Worm (Caenorhabditis elegans) whole organism, L3 larva: ENCODE measurements around the gene sul-2.
A peak's percentile ranks its signal among the peaks of the same experiment; 100 is the strongest.

ENCODE experiments used
- aly-2 ChIP-seq: fragments of 150-350 bp; optimal IDR thresholded peaks from 2 replicates; lab custom pipeline; 2014; ENCODE audit warnings: missing biosample characterization, missing genetic modification characterization
- egl-27 ChIP-seq: sonication (generic microtip); optimal IDR thresholded peaks from 4 replicates; lab custom pipeline; 2017; ENCODE audit warnings: missing biosample characterization, missing genetic modification reagents, missing genetic modification characterization
- elt-3 ChIP-seq, 3 experiments: fragments of 150-350 bp in 1 of 3; sonication (generic microtip) in 2 of 3; optimal IDR thresholded peaks; 2 replicates in 2 of 3; 4 replicates in 1 of 3; lab custom pipeline; 2014 to 2017; ENCODE audit warnings: missing biosample characterization in 3 of 3, missing genetic modification characterization in 3 of 3
- fos-1 ChIP-seq: fragments of 150-350 bp; optimal IDR thresholded peaks from 2 replicates; lab custom pipeline; 2014; ENCODE audit warnings: missing biosample characterization, missing genetic modification characterization
- lin-15B ChIP-seq: fragments of 150-350 bp; optimal IDR thresholded peaks from 2 replicates; lab custom pipeline; 2014; ENCODE audit warnings: missing biosample characterization, missing genetic modification characterization
- mdl-1 ChIP-seq: fragments of 150-350 bp; optimal IDR thresholded peaks from 2 replicates; lab custom pipeline; 2014; ENCODE audit warnings: missing biosample characterization, missing genetic modification characterization
- nfya-1 ChIP-seq: sonication (generic microtip); optimal IDR thresholded peaks from 2 replicates; lab custom pipeline; 2017; ENCODE audit warnings: missing genetic modification characterization, mild to moderate bottlenecking, missing compliant biosample characterization, antibody characterized with exemption, moderate library complexity; ENCODE audit not compliant: insufficient read depth
- nhr-12 ChIP-seq: fragments of 150-350 bp; optimal IDR thresholded peaks from 2 replicates; lab custom pipeline; 2014; ENCODE audit warnings: missing biosample characterization, missing genetic modification characterization
- pha-4 ChIP-seq: fragments of 150-350 bp; optimal IDR thresholded peaks from 2 replicates; lab custom pipeline; 2014; ENCODE audit warnings: missing biosample characterization, missing genetic modification reagents, missing genetic modification characterization
- tbx-2 ChIP-seq: sonication (generic microtip); optimal IDR thresholded peaks from 2 replicates; lab custom pipeline; 2016; ENCODE audit warnings: mild to moderate bottlenecking, missing genetic modification characterization, missing compliant biosample characterization
- unc-62 ChIP-seq: fragments of 150-350 bp; sonication (generic microtip); optimal IDR thresholded peaks from 4 replicates; lab custom pipeline; 2014; ENCODE audit warnings: missing biosample characterization, missing genetic modification reagents, missing genetic modification characterization
- ztf-11 ChIP-seq: fragments of 150-350 bp; optimal IDR thresholded peaks from 2 replicates; lab custom pipeline; 2014; ENCODE audit warnings: missing biosample characterization, missing genetic modification characterization

ce11 chrV:8110816-8111215, 46.7 kb upstream of the sul-2 start:
- TF ChIP-seq egl-27 (tag; lab: Kevin White, UChicago) = no peak
- TF ChIP-seq pha-4 (tag; lab: Kevin White, UChicago) = peak; percentile 70
- no peak for TF ChIP-seq unc-62 (GFP tag; lab: Kevin White, UChicago)
- no peak for TF ChIP-seq tbx-2 (tag; lab: Kevin White, UChicago)
- no peak for TF ChIP-seq fos-1 (tag; lab: Kevin White, UChicago)
- no peak for TF ChIP-seq ztf-11 (tag; lab: Kevin White, UChicago)
- TF ChIP-seq elt-3 (tag; optimal IDR thresholded peaks at IDR 0.05; lab: Kevin White, UChicago) = no peak
- TF ChIP-seq nhr-12 (tag; lab: Kevin White, UChicago) = no peak
- TF ChIP-seq nfya-1 (tag; lab: Kevin White, UChicago) = no peak
- no peak for TF ChIP-seq mdl-1 (tag; lab: Kevin White, UChicago)
- no peak for TF ChIP-seq aly-2 (tag; lab: Kevin White, UChicago)
- no peak for TF ChIP-seq lin-15B
